Fruit fly (Drosophila melanogaster) whole organism, embryonic: ENCODE results near the gene Indy.

ENCODE experiments used
- ATbp ChIP-seq: fragments of 200-800 bp; sonication (Bioruptor generic); optimal IDR thresholded peaks from 2 replicates; lab custom pipeline; 2017; ENCODE audit warnings: missing biosample characterization, mild to moderate bottlenecking, missing genetic modification characterization, missing genetic modification reagents
- CG10267 ChIP-seq: fragments of 200-800 bp; sonication (Bioruptor generic); optimal IDR thresholded peaks from 2 replicates; lab custom pipeline; 2018; ENCODE audit warnings: missing biosample characterization, mild to moderate bottlenecking, missing genetic modification characterization, moderate library complexity
- CG10979 ChIP-seq: fragments of 200-800 bp; sonication (Bioruptor generic); optimal IDR thresholded peaks from 2 replicates; lab custom pipeline; 2018; ENCODE audit warnings: missing biosample characterization, mild to moderate bottlenecking, missing genetic modification characterization, moderate library complexity
- CG11093 ChIP-seq: fragments of 200-800 bp; sonication (Bioruptor generic); IDR thresholded peaks from 3 replicates; pipeline ENCODE4 v1.3.6; 2022; ENCODE audit warnings: missing biosample characterization, missing genetic modification characterization
- CG12219 ChIP-seq: fragments of 200-800 bp; sonication (Bioruptor generic); optimal IDR thresholded peaks from 3 replicates; lab custom pipeline; 2018; ENCODE audit warnings: missing biosample characterization, mild to moderate bottlenecking, missing genetic modification characterization
- CG13123 ChIP-seq: fragments of 200-800 bp; sonication (Bioruptor generic); optimal IDR thresholded peaks from 2 replicates; lab custom pipeline; 2016; ENCODE audit warnings: missing biosample characterization, missing genetic modification characterization
- CG14441 ChIP-seq: fragments of 200-800 bp; sonication (Bioruptor generic); IDR thresholded peaks from 2 replicates; pipeline ENCODE4 v1.3.6; 2022; ENCODE audit warnings: missing biosample characterization, missing genetic modification characterization
- CG14710 ChIP-seq: fragments of 200-800 bp; sonication (Bioruptor generic); optimal IDR thresholded peaks from 3 replicates; lab custom pipeline; 2019; ENCODE audit warnings: missing biosample characterization, mild to moderate bottlenecking, missing genetic modification characterization, moderate library complexity
- CG15479 ChIP-seq: fragments of 200-800 bp; sonication (Bioruptor generic); optimal IDR thresholded peaks from 3 replicates; lab custom pipeline; 2019; ENCODE audit warnings: missing biosample characterization, mild to moderate bottlenecking, missing genetic modification characterization, moderate library complexity
- CG1647 ChIP-seq: fragments of 200-800 bp; sonication (Bioruptor generic); optimal IDR thresholded peaks from 3 replicates; lab custom pipeline; 2016; ENCODE audit warnings: missing biosample characterization, missing genetic modification characterization
- CG1832 ChIP-seq: fragments of 200-800 bp; sonication (Bioruptor generic); optimal IDR thresholded peaks from 2 replicates; lab custom pipeline; 2017; ENCODE audit warnings: missing biosample characterization, mild to moderate bottlenecking, missing genetic modification characterization, inconsistent platforms
- CG2129 ChIP-seq: fragments of 200-800 bp; sonication (Bioruptor generic); IDR thresholded peaks from 2 replicates; pipeline ENCODE4 v1.3.6; 2022; ENCODE audit warnings: missing biosample characterization, missing genetic modification characterization; ENCODE audit not compliant: partially characterized antibody
- CG3281 ChIP-seq: fragments of 200-800 bp; sonication (Bioruptor generic); optimal IDR thresholded peaks from 3 replicates; lab custom pipeline; 2017; ENCODE audit warnings: missing biosample characterization, mild to moderate bottlenecking, missing genetic modification characterization
- CG3838 ChIP-seq: fragments of 200-800 bp; sonication (Bioruptor generic); optimal IDR thresholded peaks from 3 replicates; lab custom pipeline; 2016; ENCODE audit warnings: missing biosample characterization, missing genetic modification characterization
- CG42726 ChIP-seq: fragments of 200-800 bp; sonication (Bioruptor generic); IDR thresholded peaks from 2 replicates; pipeline ENCODE4 v1.3.6; 2022; ENCODE audit warnings: missing biosample characterization, missing genetic modification characterization; ENCODE audit not compliant: partially characterized antibody
- CG4617 ChIP-seq: fragments of 200-800 bp; sonication (Bioruptor generic); optimal IDR thresholded peaks from 3 replicates; lab custom pipeline; 2016; ENCODE audit warnings: missing biosample characterization, missing genetic modification characterization, borderline replicate concordance
- CG4820 ChIP-seq: fragments of 200-800 bp; sonication (Bioruptor generic); optimal IDR thresholded peaks from 3 replicates; lab custom pipeline; 2016; ENCODE audit warnings: missing biosample characterization, missing genetic modification characterization
- CG5953 ChIP-seq: fragments of 200-800 bp; sonication (Bioruptor generic); IDR thresholded peaks from 2 replicates; pipeline ENCODE4 v1.3.6; 2022; ENCODE audit warnings: missing biosample characterization, missing genetic modification characterization
- CG6654 ChIP-seq: fragments of 200-800 bp; sonication (Bioruptor generic); optimal IDR thresholded peaks from 2 replicates; lab custom pipeline; 2017; ENCODE audit warnings: missing biosample characterization, mild to moderate bottlenecking, missing genetic modification characterization
- CG6854 ChIP-seq: fragments of 200-800 bp; sonication (Bioruptor generic); optimal IDR thresholded peaks from 3 replicates; lab custom pipeline; 2017; ENCODE audit warnings: missing biosample characterization, mild to moderate bottlenecking, missing genetic modification characterization
- CG7987 ChIP-seq: fragments of 200-800 bp; sonication (Bioruptor generic); optimal IDR thresholded peaks from 2 replicates; lab custom pipeline; 2018; ENCODE audit warnings: missing biosample characterization, mild to moderate bottlenecking, missing genetic modification characterization, moderate library complexity
- Dip3 ChIP-seq: fragments of 200-800 bp; sonication (Bioruptor generic); optimal IDR thresholded peaks from 3 replicates; lab custom pipeline; 2016; ENCODE audit warnings: missing biosample characterization, missing genetic modification characterization
- Fer2 ChIP-seq: fragments of 200-800 bp; sonication (Bioruptor generic); optimal IDR thresholded peaks from 2 replicates; lab custom pipeline; 2018; ENCODE audit warnings: missing biosample characterization, mild to moderate bottlenecking, missing genetic modification characterization, moderate library complexity
- Gug ChIP-seq: fragments of 200-800 bp; sonication (Bioruptor generic); IDR thresholded peaks from 4 replicates; pipeline ENCODE4 v1.3.6; 2022; ENCODE audit warnings: missing biosample characterization, missing genetic modification characterization
- HHEX ChIP-seq: fragments of 200-800 bp; sonication (Bioruptor generic); optimal IDR thresholded peaks from 3 replicates; lab custom pipeline; 2017; ENCODE audit warnings: missing biosample characterization, mild to moderate bottlenecking, missing genetic modification characterization, missing genetic modification reagents
- HLHmδ ChIP-seq: fragments of 200-800 bp; sonication (Bioruptor generic); optimal IDR thresholded peaks from 2 replicates; lab custom pipeline; 2018; ENCODE audit warnings: missing biosample characterization, mild to moderate bottlenecking, missing genetic modification characterization, moderate library complexity
- Hsf ChIP-seq: fragments of 200-800 bp; sonication (Bioruptor generic); optimal IDR thresholded peaks from 3 replicates; lab custom pipeline; 2016; ENCODE audit warnings: missing biosample characterization, missing genetic modification characterization
- Mes4 ChIP-seq: fragments of 200-800 bp; sonication (Bioruptor generic); optimal IDR thresholded peaks from 2 replicates; lab custom pipeline; 2016; ENCODE audit warnings: missing biosample characterization, missing genetic modification characterization
- NC2β ChIP-seq: fragments of 200-800 bp; sonication (Bioruptor generic); optimal IDR thresholded peaks from 2 replicates; lab custom pipeline; 2016; ENCODE audit warnings: missing biosample characterization, missing genetic modification characterization
- Ptx1 ChIP-seq: fragments of 200-800 bp; sonication (Bioruptor generic); IDR thresholded peaks from 2 replicates; pipeline ENCODE4 v1.3.6; 2022; ENCODE audit warnings: missing biosample characterization, missing genetic modification characterization
- TFAM ChIP-seq: fragments of 200-800 bp; sonication (Bioruptor generic); optimal IDR thresholded peaks from 2 replicates; lab custom pipeline; 2017; ENCODE audit warnings: missing biosample characterization, missing genetic modification characterization, inconsistent platforms
- abd-A ChIP-seq: fragments of 200-800 bp; sonication (Bioruptor generic); optimal IDR thresholded peaks from 3 replicates; lab custom pipeline; 2019; ENCODE audit warnings: missing biosample characterization, mild to moderate bottlenecking, missing genetic modification characterization, moderate library complexity
- cad ChIP-seq: fragments of >200 bp; optimal IDR thresholded peaks from 2 replicates; lab custom pipeline; 2017; ENCODE audit warnings: missing biosample characterization, missing genetic modification characterization
- fu2 ChIP-seq: fragments of 200-800 bp; sonication (Bioruptor generic); optimal IDR thresholded peaks from 2 replicates; lab custom pipeline; 2016; ENCODE audit warnings: missing biosample characterization, missing genetic modification characterization
- jigr1 ChIP-seq: fragments of 200-800 bp; sonication (Bioruptor generic); IDR thresholded peaks from 3 replicates; pipeline ENCODE4 v1.3.6; 2022; ENCODE audit warnings: missing biosample characterization, missing genetic modification characterization
- jing ChIP-seq: fragments of 200-800 bp; sonication (Bioruptor generic); optimal IDR thresholded peaks from 2 replicates; lab custom pipeline; 2018; ENCODE audit warnings: missing biosample characterization, mild to moderate bottlenecking, missing genetic modification characterization
- nau ChIP-seq: fragments of 200-800 bp; sonication (Bioruptor generic); optimal IDR thresholded peaks from 3 replicates; lab custom pipeline; 2017; ENCODE audit warnings: missing biosample characterization, mild to moderate bottlenecking, missing genetic modification characterization, missing genetic modification reagents
- oc ChIP-seq: fragments of 200-800 bp; sonication (Bioruptor generic); optimal IDR thresholded peaks from 2 replicates; lab custom pipeline; 2018; ENCODE audit warnings: missing biosample characterization, mild to moderate bottlenecking, missing genetic modification characterization, moderate library complexity
- otp ChIP-seq: fragments of 200-800 bp; sonication (Bioruptor generic); IDR thresholded peaks from 3 replicates; pipeline ENCODE4, ENCODE4 v1.3.6; 2022; ENCODE audit warnings: missing biosample characterization, missing genetic modification characterization
- phol ChIP-seq: fragments of 200-800 bp; sonication (Bioruptor generic); optimal IDR thresholded peaks from 3 replicates; lab custom pipeline; 2018; ENCODE audit warnings: missing biosample characterization, mild to moderate bottlenecking, missing genetic modification characterization, moderate library complexity
- pnt ChIP-seq: fragments of 200-800 bp; sonication (Bioruptor generic); optimal IDR thresholded peaks from 3 replicates; lab custom pipeline; 2016; ENCODE audit warnings: missing biosample characterization, missing genetic modification characterization
- pzg ChIP-seq: fragments of 200-800 bp; sonication (Bioruptor generic); optimal IDR thresholded peaks from 3 replicates; lab custom pipeline; 2018; ENCODE audit warnings: missing biosample characterization, mild to moderate bottlenecking, missing genetic modification characterization, moderate library complexity
- repo ChIP-seq: fragments of 200-800 bp; sonication (Bioruptor generic); optimal IDR thresholded peaks from 2 replicates; lab custom pipeline; 2016; ENCODE audit warnings: missing biosample characterization, missing genetic modification characterization
- shn ChIP-seq: fragments of 200-800 bp; sonication (Bioruptor generic); optimal IDR thresholded peaks from 3 replicates; lab custom pipeline; 2016; ENCODE audit warnings: missing biosample characterization, missing genetic modification characterization
- sim ChIP-seq: fragments of 200-800 bp; sonication (Bioruptor generic); IDR thresholded peaks from 2 replicates; pipeline ENCODE4 v1.3.6; 2022; ENCODE audit warnings: missing biosample characterization, missing genetic modification characterization
- sima ChIP-seq: fragments of 200-800 bp; sonication (Bioruptor generic); optimal IDR thresholded peaks from 2 replicates; lab custom pipeline; 2016; ENCODE audit warnings: missing biosample characterization, missing genetic modification characterization
- sug ChIP-seq: fragments of 200-800 bp; optimal IDR thresholded peaks from 2 replicates; lab custom pipeline; 2019; ENCODE audit warnings: missing biosample characterization, mild to moderate bottlenecking, missing genetic modification characterization, moderate library complexity
- tup ChIP-seq: fragments of 200-800 bp; sonication (Bioruptor generic); optimal IDR thresholded peaks from 2 replicates; lab custom pipeline; 2016; ENCODE audit warnings: missing biosample characterization, mild to moderate bottlenecking, missing genetic modification characterization, moderate library complexity
- unpg ChIP-seq: fragments of 200-800 bp; sonication (Bioruptor generic); optimal IDR thresholded peaks from 3 replicates; lab custom pipeline; 2018; ENCODE audit warnings: missing biosample characterization, mild to moderate bottlenecking, missing genetic modification characterization, moderate library complexity
- wdn ChIP-seq: fragments of 200-800 bp; sonication (Bioruptor generic); IDR thresholded peaks from 2 replicates; pipeline ENCODE4 v1.3.6; 2022; ENCODE audit warnings: missing biosample characterization, missing genetic modification characterization
- zfh1 ChIP-seq: fragments of 200-800 bp; sonication (Bioruptor generic); IDR thresholded peaks from 3 replicates; pipeline ENCODE4 v1.3.6; 2022; ENCODE audit warnings: missing biosample characterization, missing genetic modification characterization

Gene Indy

dm6 chr3L:18840370-18841007, 5.6 kb downstream of the Indy start (continued):
- TF ChIP-seq CG1647 (no peak), Gug (GFP tag; lab: Robert Waterston, UW) (no peak), CG10979 (tag; lab: Kevin White, UChicago) (peak; percentile 33), TFAM (no peak), CG7987 (GFP tag; lab: Kevin White, UChicago) (no peak), cad (GFP tag; lab: Kevin White, UChicago) (no peak), sug (peak; percentile 40), fu2 (no peak), CG11093 (no peak), phol (tag; lab: Kevin White, UChicago) (peak; percentile 24), CG12219 (GFP tag; lab: Kevin White, UChicago) (no peak), pnt (GFP tag; lab: Kevin White, UChicago) (peak; percentile 24), abd-A (tag; lab: Kevin White, UChicago) (no peak), CG14710 (tag; lab: Kevin White, UChicago) (no peak), ATbp (GFP tag; lab: Kevin White, UChicago) (no peak), NC2β (GFP tag; lab: Kevin White, UChicago) (no peak), CG6654 (no peak), HHEX (GFP tag; lab: Kevin White, UChicago) (no peak), Hsf (GFP tag; lab: Kevin White, UChicago) (peak; percentile 47), CG42726 (GFP tag; lab: Robert Waterston, UW) (no peak), CG3838 (no peak), CG1832 (GFP tag; lab: Kevin White, UChicago) (no peak), CG4617 (GFP tag; lab: Kevin White, UChicago) (no peak), shn (GFP tag; lab: Kevin White, UChicago) (no peak), Fer2 (tag; lab: Kevin White, UChicago) (no peak), jing (GFP tag; lab: Kevin White, UChicago) (no peak), pzg (GFP tag; lab: Kevin White, UChicago) (no peak), CG14441 (GFP tag; lab: Robert Waterston, UW) (no peak), CG2129 (GFP tag; lab: Robert Waterston, UW) (no peak), Mes4 (GFP tag; lab: Kevin White, UChicago) (no peak), otp (GFP tag; lab: Robert Waterston, UW) (no peak), HLHmδ (GFP tag; lab: Kevin White, UChicago) (peak; percentile 83), Dip3 (no peak), CG4820 (GFP tag; lab: Kevin White, UChicago) (peak; percentile 8), Ptx1 (GFP tag; lab: Robert Waterston, UW) (no peak), oc (tag; lab: Kevin White, UChicago) (peak; percentile 66), CG13123 (GFP tag; lab: Kevin White, UChicago) (no peak), repo (peak; percentile 11), CG10267 (tag; lab: Kevin White, UChicago) (peak; percentile 14), CG3281 (no peak), sima (no peak), tup (GFP tag; lab: Kevin White, UChicago) (no peak), CG15479 (GFP tag; lab: Kevin White, UChicago) (peak; percentile 96), jigr1 (GFP tag; lab: Robert Waterston, UW) (no peak), wdn (GFP tag; lab: Robert Waterston, UW) (no peak), unpg (GFP tag; lab: Kevin White, UChicago) (no peak), CG6854 (no peak), nau (GFP tag; lab: Kevin White, UChicago) (peak; percentile 7), zfh1 (GFP tag; lab: Robert Waterston, UW) (no peak), sim (GFP tag; lab: Robert Waterston, UW) (no peak), CG5953 (GFP tag; lab: Robert Waterston, UW) (no peak)
